Worm (Caenorhabditis elegans) whole organism, young adult: Measurements from ENCODE around the gene C11G10.1.

Experiments used
- C17E4.6 ChIP-seq: fragments of 200-800 bp; sonication (Bioruptor generic); IDR thresholded peaks from 2 replicates; pipeline ENCODE4 v1.3.6; 2022; ENCODE audit warnings: missing genetic modification reagents, missing genetic modification characterization, missing compliant biosample characterization
- F57C9.4 ChIP-seq: sonication (generic microtip); optimal IDR thresholded peaks from 2 replicates; lab custom pipeline; 2017; ENCODE audit warnings: mild to moderate bottlenecking, missing genetic modification characterization, missing compliant biosample characterization
- Y53F4B.3 ChIP-seq: fragments of 200-800 bp; sonication (Bioruptor generic); IDR thresholded peaks from 2 replicates; pipeline ENCODE4 v1.3.6; 2022; ENCODE audit warnings: missing genetic modification reagents, missing genetic modification characterization, missing compliant biosample characterization
- Y53G8AR.9 ChIP-seq: fragments of 200-800 bp; sonication (Bioruptor generic); conservative IDR thresholded peaks from 2 replicates; pipeline ENCODE4 v1.3.6; 2022; ENCODE audit warnings: missing genetic modification reagents, missing genetic modification characterization, missing compliant biosample characterization
- ZK185.1 ChIP-seq: sonication (generic microtip); optimal IDR thresholded peaks from 2 replicates; lab custom pipeline; 2016; ENCODE audit warnings: mild to moderate bottlenecking, missing genetic modification characterization, missing compliant biosample characterization; ENCODE audit not compliant: poor library complexity, severe bottlenecking
- aptf-2 ChIP-seq: fragments of 200-800 bp; sonication (Bioruptor generic); conservative IDR thresholded peaks from 2 replicates; pipeline ENCODE4 v1.3.6; 2022; ENCODE audit warnings: missing genetic modification reagents, missing genetic modification characterization, missing compliant biosample characterization
- atf-7 ChIP-seq: sonication (generic microtip); optimal IDR thresholded peaks from 2 replicates; lab custom pipeline; 2017; ENCODE audit warnings: mild to moderate bottlenecking, missing genetic modification characterization, missing compliant biosample characterization
- athp-1 ChIP-seq: sonication (generic microtip); optimal IDR thresholded peaks from 2 replicates; lab custom pipeline; 2017; ENCODE audit warnings: mild to moderate bottlenecking, missing genetic modification characterization, missing compliant biosample characterization
- ccch-3 ChIP-seq: fragments of 200-800 bp; sonication (Bioruptor generic); optimal IDR thresholded peaks from 2 replicates; lab custom pipeline; 2018; ENCODE audit warnings: mild to moderate bottlenecking, missing genetic modification characterization, missing compliant biosample characterization
- cebp-2 ChIP-seq: fragments of 200-800 bp; sonication (Bioruptor generic); IDR thresholded peaks from 2 replicates; pipeline ENCODE4 v1.3.6; 2022; ENCODE audit warnings: missing genetic modification characterization, missing compliant biosample characterization
- ceh-100 ChIP-seq: fragments of 200-800 bp; sonication (Bioruptor generic); IDR thresholded peaks from 2 replicates; pipeline ENCODE4 v1.3.6; 2022; ENCODE audit warnings: missing genetic modification reagents, missing genetic modification characterization, missing compliant biosample characterization
- efl-1 ChIP-seq: fragments of 150-350 bp; optimal IDR thresholded peaks from 2 replicates; lab custom pipeline; 2014; ENCODE audit warnings: missing biosample characterization, missing genetic modification reagents, missing genetic modification characterization
- ets-4 ChIP-seq: fragments of 200-800 bp; sonication (Bioruptor generic); optimal IDR thresholded peaks from 2 replicates; lab custom pipeline; 2018; ENCODE audit warnings: mild to moderate bottlenecking, missing genetic modification characterization, missing compliant biosample characterization
- fkh-3 ChIP-seq: sonication (generic microtip); optimal IDR thresholded peaks from 2 replicates; lab custom pipeline; 2016; ENCODE audit warnings: mild to moderate bottlenecking, missing genetic modification characterization, missing compliant biosample characterization
- hmg-1.2 ChIP-seq: fragments of 200-800 bp; sonication (Bioruptor generic); IDR thresholded peaks from 2 replicates; pipeline ENCODE4 v1.3.6; 2022; ENCODE audit warnings: missing genetic modification reagents, missing genetic modification characterization, missing compliant biosample characterization
- hsf-1 ChIP-seq: fragments of 200-800 bp; sonication (Bioruptor generic); IDR thresholded peaks from 2 replicates; pipeline ENCODE4 v1.3.6; 2022; ENCODE audit warnings: missing genetic modification reagents, missing genetic modification characterization, missing compliant biosample characterization
- let-526 ChIP-seq: fragments of 200-800 bp; sonication (Bioruptor generic); IDR thresholded peaks from 2 replicates; pipeline ENCODE4 v1.3.6; 2022; ENCODE audit warnings: missing genetic modification reagents, missing genetic modification characterization, missing compliant biosample characterization
- lin-40 ChIP-seq: sonication (generic microtip); optimal IDR thresholded peaks from 2 replicates; lab custom pipeline; 2016; ENCODE audit warnings: missing genetic modification characterization, mild to moderate bottlenecking, missing compliant biosample characterization, missing genotype, missing genetic modification reagents
- madf-8 ChIP-seq: fragments of 200-800 bp; sonication (Bioruptor generic); conservative IDR thresholded peaks from 2 replicates; pipeline ENCODE4 v1.3.6; 2022; ENCODE audit warnings: missing genetic modification reagents, missing genetic modification characterization, missing compliant biosample characterization
- mcd-1 ChIP-seq: fragments of 200-800 bp; sonication (Bioruptor generic); IDR thresholded peaks from 2 replicates; pipeline ENCODE4 v1.3.6; 2022; ENCODE audit warnings: missing genetic modification reagents, missing genetic modification characterization, missing compliant biosample characterization
- mel-28 ChIP-seq: sonication (generic microtip); optimal IDR thresholded peaks from 2 replicates; lab custom pipeline; 2016; ENCODE audit warnings: borderline replicate concordance, mild to moderate bottlenecking, missing genetic modification characterization, missing compliant biosample characterization
- mxl-1 ChIP-seq: sonication (generic microtip); optimal IDR thresholded peaks from 2 replicates; lab custom pipeline; 2016; ENCODE audit warnings: missing genetic modification characterization, missing compliant biosample characterization
- nfya-2 ChIP-seq: fragments of 200-800 bp; sonication (Bioruptor generic); IDR thresholded peaks from 2 replicates; pipeline ENCODE4 v1.3.6; 2022; ENCODE audit warnings: missing genetic modification reagents, missing genetic modification characterization, missing compliant biosample characterization
- nfyb-1 ChIP-seq: fragments of 200-800 bp; sonication (Bioruptor generic); IDR thresholded peaks from 2 replicates; pipeline ENCODE4 v1.3.6; 2022; ENCODE audit warnings: missing genetic modification reagents, missing genetic modification characterization, missing compliant biosample characterization
- nhr-80 ChIP-seq: sonication (generic microtip); optimal IDR thresholded peaks from 2 replicates; lab custom pipeline; 2016; ENCODE audit warnings: missing genetic modification characterization, missing compliant biosample characterization
- pha-4 ChIP-seq: fragments of 150-350 bp; sonication (generic microtip); optimal IDR thresholded peaks from 2 replicates; lab custom pipeline; 2014; ENCODE audit warnings: missing biosample characterization, missing genetic modification reagents, missing genetic modification characterization
- rcor-1 ChIP-seq: fragments of 200-800 bp; sonication (Bioruptor generic); IDR thresholded peaks from 2 replicates; pipeline ENCODE4 v1.3.6; 2022; ENCODE audit warnings: missing genetic modification reagents, missing genetic modification characterization, missing compliant biosample characterization
- rec-8 ChIP-seq, 2 experiments: sonication (generic microtip); optimal IDR thresholded peaks; 2 replicates each; lab custom pipeline; 2016; ENCODE audit warnings: mild to moderate bottlenecking in 2 of 2, missing genetic modification characterization in 2 of 2, missing genetic modification reagents in 2 of 2, missing genotype in 2 of 2, missing biosample characterization in 1 of 2, missing compliant biosample characterization in 1 of 2, moderate library complexity in 1 of 2
- rpc-1 ChIP-seq, 2 experiments: fragments of 150-350 bp in 1 of 2; sonication (generic microtip) in 1 of 2; optimal IDR thresholded peaks; 2 replicates each; lab custom pipeline; 2014 to 2018; ENCODE audit warnings: missing biosample characterization in 1 of 2, missing genetic modification characterization in 1 of 2, missing genetic modification reagents in 1 of 2, missing genotype in 1 of 2
- snpc-1.1 ChIP-seq: sonication (generic microtip); optimal IDR thresholded peaks from 2 replicates; lab custom pipeline; 2017; ENCODE audit warnings: missing genetic modification characterization, mild to moderate bottlenecking, missing compliant biosample characterization, antibody characterized with exemption, moderate library complexity, missing genotype, missing genetic modification reagents; ENCODE audit not compliant: insufficient read depth
- snpc-4 ChIP-seq, 5 experiments: fragments of 150-350 bp in 1 of 5; sonication (generic microtip) in 4 of 5; optimal IDR thresholded peaks; 2 replicates each; lab custom pipeline; 2014 to 2018; ENCODE audit warnings: missing genetic modification characterization in 5 of 5, missing biosample characterization in 3 of 5, antibody characterized with exemption in 2 of 5, mild to moderate bottlenecking in 2 of 5, missing compliant biosample characterization in 2 of 5, missing genotype in 2 of 5, moderate library complexity in 2 of 5, missing genetic modification reagents in 1 of 5
- somi-1 ChIP-seq: fragments of 200-800 bp; sonication (Bioruptor generic); optimal IDR thresholded peaks from 2 replicates; lab custom pipeline; 2018; ENCODE audit warnings: mild to moderate bottlenecking, missing genetic modification characterization, missing compliant biosample characterization
- sptf-2 ChIP-seq: fragments of 200-800 bp; sonication (Bioruptor generic); optimal IDR thresholded peaks from 2 replicates; lab custom pipeline; 2018; ENCODE audit warnings: mild to moderate bottlenecking, missing genetic modification characterization, missing compliant biosample characterization
- tbx-9 ChIP-seq: sonication (generic microtip); optimal IDR thresholded peaks from 2 replicates; lab custom pipeline; 2016; ENCODE audit warnings: borderline replicate concordance, missing genetic modification characterization, inconsistent platforms, missing compliant biosample characterization
- zfh-2 ChIP-seq: fragments of 200-800 bp; sonication (Bioruptor generic); conservative IDR thresholded peaks from 2 replicates; pipeline ENCODE4 v1.3.6; 2022; ENCODE audit warnings: missing genetic modification reagents, missing genetic modification characterization, missing compliant biosample characterization
- ztf-18 ChIP-seq: sonication (generic microtip); optimal IDR thresholded peaks from 2 replicates; lab custom pipeline; 2016; ENCODE audit warnings: missing genotype, mild to moderate bottlenecking, missing genetic modification characterization, missing compliant biosample characterization
- ztf-28 ChIP-seq: fragments of 200-800 bp; sonication (Bioruptor generic); IDR thresholded peaks from 2 replicates; pipeline ENCODE4 v1.3.6; 2022; ENCODE audit warnings: missing genetic modification reagents, missing genetic modification characterization, missing compliant biosample characterization

Gene C11G10.1

DNA sequence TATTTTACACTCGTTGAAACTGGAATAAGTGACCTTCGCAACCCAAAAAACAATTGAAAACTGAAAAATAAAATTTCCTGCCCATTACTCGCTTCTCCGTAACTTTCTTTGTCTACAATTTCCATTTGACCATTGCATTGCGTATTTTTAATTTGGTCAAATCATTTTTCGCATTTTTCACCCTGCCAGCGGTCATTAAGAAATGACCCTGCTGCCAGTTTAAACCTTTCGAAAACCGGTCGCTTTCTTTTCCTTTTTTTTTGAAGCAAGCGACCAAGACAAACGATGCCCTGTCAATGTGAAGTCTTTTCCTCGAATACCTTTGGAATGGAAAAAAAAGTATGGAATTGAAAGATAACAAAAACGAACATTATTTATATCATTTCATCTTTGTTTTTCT, 2.4 kb upstream of the C11G10.1 start:
- TF ChIP-seq mxl-1 (tag; lab: Kevin White, UChicago) (no peak), ccch-3 (no peak), ztf-18 (tag; lab: Kevin White, UChicago) (no peak), ztf-28 (GFP tag; lab: Robert Waterston, UW) (no peak), lin-40 (tag; lab: Kevin White, UChicago) (peak; percentile 24), nfyb-1 (GFP tag; lab: Robert Waterston, UW) (no peak), madf-8 (GFP tag; lab: Robert Waterston, UW) (no peak), nhr-80 (tag; lab: Kevin White, UChicago) (peak; percentile 3)

DNA sequence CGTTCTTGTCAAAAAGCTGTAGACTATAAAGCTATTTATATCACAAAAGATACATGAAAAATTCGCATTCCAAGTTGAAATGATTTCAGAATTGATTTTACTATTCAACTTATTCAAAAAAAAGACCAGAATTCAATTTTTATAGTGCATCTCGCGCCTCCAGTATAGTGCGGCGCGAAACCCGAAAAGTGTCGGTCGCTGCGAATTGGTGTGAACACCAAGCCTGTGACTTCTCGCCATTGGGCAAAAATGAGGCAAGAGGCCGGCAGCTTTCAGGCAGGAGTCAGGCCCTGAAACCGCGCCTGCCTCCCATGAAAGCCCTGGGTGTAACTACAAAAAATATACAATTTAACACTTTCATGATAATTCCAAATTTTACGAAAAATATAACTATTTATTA, 813 bp upstream of the C11G10.1 start:
- TF ChIP-seq hmg-1.2 = peak; percentile 43; the same call in 1 of the 2 replicates
- TF ChIP-seq nfya-2 (GFP tag; lab: Robert Waterston, UW) = no peak
- TF ChIP-seq snpc-4 (GFP tag; optimal IDR thresholded peaks at IDR 0.05; lab: Kevin White, UChicago) = no peak
- TF ChIP-seq snpc-4 (tag; optimal IDR thresholded peaks at IDR 0.05; lab: Kevin White, UChicago) = peak in 2 of 4 experiments; percentile 79 to 87
- TF ChIP-seq, all 124 proteins: peak for 2

DNA sequence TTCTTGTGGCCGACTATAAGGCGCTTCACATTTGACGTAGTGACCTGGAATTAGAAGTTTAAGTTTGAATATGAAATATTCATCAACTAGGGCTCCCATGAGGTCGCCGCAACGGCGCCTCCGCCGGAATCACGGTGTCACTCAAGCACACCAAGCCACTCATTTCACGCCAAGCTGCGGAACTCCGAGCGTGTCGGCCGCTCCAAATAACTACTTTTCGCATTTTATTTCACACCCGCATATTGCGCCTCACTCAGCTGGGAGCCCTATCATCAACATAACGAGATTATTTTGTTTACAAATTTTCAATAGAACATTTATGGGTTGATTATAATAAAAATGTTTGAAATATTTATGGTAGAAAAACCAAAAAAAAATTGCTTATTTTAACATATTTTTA, 695 bp downstream of the C11G10.1 start:
- TF ChIP-seq snpc-1.1 (tag; lab: Kevin White, UChicago) (peak; percentile 69), pha-4 (tag; lab: Kevin White, UChicago) (no peak), Y53F4B.3 (no peak), snpc-4 (GFP tag; optimal IDR thresholded peaks at IDR 0.05; lab: Kevin White, UChicago) (peak; percentile 53), snpc-4 (tag; optimal IDR thresholded peaks at IDR 0.05; lab: Kevin White, UChicago) (peak in 2 of 4 experiments; percentile 71 to 79), Y53G8AR.9 (GFP tag; lab: Robert Waterston, UW) (no peak), zfh-2 (GFP tag; lab: Robert Waterston, UW) (peak; percentile 32; the same call in 1 of the 2 replicates), fkh-3 (tag; lab: Kevin White, UChicago) (no peak), rec-8 (tag; optimal IDR thresholded peaks at IDR 0.05; lab: Kevin White, UChicago) (no peak), ZK185.1 (tag; lab: Kevin White, UChicago) (no peak), cebp-2 (no peak), F57C9.4 (tag; lab: Kevin White, UChicago) (no peak)

DNA sequence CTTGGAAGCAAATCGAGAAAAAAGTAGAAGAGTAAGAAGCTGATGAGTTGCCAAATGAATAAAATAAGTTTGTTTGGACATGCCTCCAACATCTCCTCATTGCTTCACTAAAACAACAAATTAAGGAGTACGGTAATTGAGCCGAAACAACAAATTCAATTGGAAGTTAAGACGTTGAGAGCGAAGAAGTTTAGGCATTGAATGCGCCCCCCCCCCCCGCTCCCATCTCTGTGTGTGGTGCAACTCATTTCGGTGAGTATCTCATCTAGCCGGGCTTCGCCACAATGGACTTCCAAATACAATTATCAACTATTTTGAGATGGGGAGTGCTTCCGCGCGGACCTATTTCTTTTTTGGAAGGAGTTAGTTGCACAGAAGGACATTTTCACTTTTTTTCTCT, 3.5 kb downstream of the C11G10.1 start:
- TF ChIP-seq pha-4 (tag; lab: Kevin White, UChicago) (no peak), hmg-1.2 (no peak), let-526 (GFP tag; lab: Robert Waterston, UW) (no peak), ets-4 (no peak), rcor-1 (GFP tag; lab: Robert Waterston, UW) (no peak), efl-1 (no peak)

DNA sequence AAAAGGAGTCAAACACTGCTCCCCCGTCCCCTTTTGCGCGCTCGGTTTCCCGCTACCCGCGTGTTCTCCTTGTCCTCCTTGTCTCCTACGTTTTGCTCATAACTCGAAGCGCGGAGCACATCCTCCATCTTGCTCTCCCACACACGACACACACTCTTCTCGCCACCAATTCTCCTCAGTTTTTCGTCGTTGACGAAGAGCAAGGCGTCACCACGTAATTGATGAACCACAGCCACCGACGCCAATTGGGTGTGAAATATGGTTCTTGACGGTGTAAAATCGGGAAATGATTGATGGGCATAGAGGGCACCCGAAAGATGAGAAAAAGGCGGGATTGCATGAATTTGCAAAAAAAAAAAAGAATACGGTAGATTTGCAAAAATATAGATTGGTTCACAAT, 9.7 kb downstream of the C11G10.1 start:
- peak; percentile 50 for TF ChIP-seq zfh-2 (GFP tag; lab: Robert Waterston, UW)
- TF ChIP-seq ccch-3 = no peak

DNA sequence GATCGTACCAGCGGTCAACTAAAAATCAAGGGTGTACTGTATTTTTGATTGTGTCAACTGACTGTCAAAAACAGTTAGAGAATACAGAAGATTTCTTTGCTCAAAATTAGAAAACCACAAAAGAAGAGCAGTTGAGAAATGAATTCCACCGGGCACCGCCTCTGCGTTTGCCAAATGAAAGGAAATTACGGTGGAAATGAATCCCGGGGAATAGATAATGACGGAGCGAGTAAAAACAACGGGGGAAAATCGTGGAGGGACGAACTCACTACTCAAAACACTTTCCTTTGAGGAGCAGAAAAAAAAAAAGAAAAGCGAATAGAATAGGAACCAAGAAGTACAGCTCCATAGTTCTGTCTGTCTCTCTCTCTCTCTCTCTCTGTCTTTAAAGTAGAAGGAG, 10.2 kb downstream of the C11G10.1 start:
- no peak for TF ChIP-seq rpc-1 (optimal IDR thresholded peaks at IDR 0.05; lab: Kevin White, UChicago)
- no peak for TF ChIP-seq rpc-1 (tag; optimal IDR thresholded peaks at IDR 0.05; lab: Kevin White, UChicago)
- no peak for TF ChIP-seq mcd-1 (GFP tag; lab: Robert Waterston, UW)
- no peak for TF ChIP-seq zfh-2 (GFP tag; lab: Robert Waterston, UW)
- TF ChIP-seq hsf-1 (GFP tag; lab: Robert Waterston, UW) = no peak
- TF ChIP-seq tbx-9 (tag; lab: Kevin White, UChicago) = no peak
- no peak for TF ChIP-seq aptf-2 (GFP tag; lab: Robert Waterston, UW)
- TF ChIP-seq ceh-100 (GFP tag; lab: Robert Waterston, UW) = no peak
- no peak for TF ChIP-seq sptf-2
- no peak for TF ChIP-seq C17E4.6 (GFP tag; lab: Robert Waterston, UW)
- no peak for TF ChIP-seq pha-4 (tag; lab: Kevin White, UChicago)
- no peak for TF ChIP-seq ets-4
- TF ChIP-seq snpc-4 (GFP tag; optimal IDR thresholded peaks at IDR 0.05; lab: Kevin White, UChicago) = no peak
- no peak for TF ChIP-seq snpc-4 (tag; optimal IDR thresholded peaks at IDR 0.05; lab: Kevin White, UChicago)
- no peak for TF ChIP-seq mel-28
- no peak for TF ChIP-seq athp-1 (tag; lab: Kevin White, UChicago)
- no peak for TF ChIP-seq ztf-18 (tag; lab: Kevin White, UChicago)
- no peak for TF ChIP-seq atf-7
- no peak for TF ChIP-seq nhr-80 (tag; lab: Kevin White, UChicago)
- no peak for TF ChIP-seq somi-1 (GFP tag; lab: Kevin White, UChicago)
